Worm (Caenorhabditis elegans): Measurements from ENCODE around the gene T01C3.2.

ce11 chrV:14948566-14948965, 42.4 kb upstream of the T01C3.2 start:
- TF ChIP-seq ztf-26 (tag; optimal IDR thresholded peaks at IDR 0.05) (no peak), sdz-38 (tag; optimal IDR thresholded peaks at IDR 0.05) (no peak), attf-5 (GFP tag; optimal IDR thresholded peaks at IDR 0.05) (no peak), F39B2.1 (GFP tag; IDR thresholded peaks at IDR 0.05) (no peak)

Measured in whole organism, young adult.